Fruit fly (Drosophila melanogaster) whole organism, embryonic: ENCODE results near the gene CG44362.

Source experiments
- Asciz ChIP-seq: fragments of 200-800 bp; sonication (Bioruptor generic); optimal IDR thresholded peaks from 2 replicates; lab custom pipeline; 2017; ENCODE audit warnings: missing biosample characterization, mild to moderate bottlenecking, missing genetic modification characterization, missing genetic modification reagents
- B-H1 ChIP-seq: fragments of 200-800 bp; sonication (Bioruptor generic); IDR thresholded peaks from 3 replicates; pipeline ENCODE4 v1.3.6; 2022; ENCODE audit warnings: missing biosample characterization, missing genetic modification characterization
- Bdp1 ChIP-seq: fragments of 200-800 bp; sonication (Bioruptor generic); optimal IDR thresholded peaks from 3 replicates; lab custom pipeline; 2016; ENCODE audit warnings: missing biosample characterization, missing genetic modification characterization
- Blimp-1 ChIP-seq: fragments of 200-800 bp; sonication (Bioruptor generic); optimal IDR thresholded peaks from 3 replicates; lab custom pipeline; 2018; ENCODE audit warnings: missing biosample characterization, missing genetic modification characterization, mild to moderate bottlenecking, moderate library complexity, missing genetic modification reagents
- CG10543 ChIP-seq: fragments of 200-800 bp; sonication (Bioruptor generic); optimal IDR thresholded peaks from 3 replicates; lab custom pipeline; 2017; ENCODE audit warnings: missing biosample characterization, mild to moderate bottlenecking, missing genetic modification characterization, moderate library complexity
- CG11093 ChIP-seq: fragments of 200-800 bp; sonication (Bioruptor generic); IDR thresholded peaks from 3 replicates; pipeline ENCODE4 v1.3.6; 2022; ENCODE audit warnings: missing biosample characterization, missing genetic modification characterization
- CG11504 ChIP-seq: fragments of 200-800 bp; sonication (Bioruptor generic); optimal IDR thresholded peaks from 3 replicates; lab custom pipeline; 2019; ENCODE audit warnings: missing biosample characterization, mild to moderate bottlenecking, missing genetic modification characterization, moderate library complexity
- CG12299 ChIP-seq: fragments of 200-800 bp; sonication (Bioruptor generic); optimal IDR thresholded peaks from 2 replicates; lab custom pipeline; 2018; ENCODE audit warnings: missing biosample characterization, mild to moderate bottlenecking, missing genetic modification characterization
- CG12391 ChIP-seq: fragments of 200-800 bp; sonication (Bioruptor generic); optimal IDR thresholded peaks from 3 replicates; lab custom pipeline; 2018; ENCODE audit warnings: missing biosample characterization, mild to moderate bottlenecking, missing genetic modification characterization, moderate library complexity
- CG12769 ChIP-seq: fragments of 200-800 bp; sonication (Bioruptor generic); optimal IDR thresholded peaks from 2 replicates; lab custom pipeline; 2019; ENCODE audit warnings: missing biosample characterization, mild to moderate bottlenecking, missing genetic modification characterization, moderate library complexity
- CG15269 ChIP-seq: fragments of 200-800 bp; sonication (Bioruptor generic); optimal IDR thresholded peaks from 2 replicates; lab custom pipeline; 2018; ENCODE audit warnings: missing biosample characterization, mild to moderate bottlenecking, missing genetic modification characterization, moderate library complexity
- CG15696 ChIP-seq: fragments of 200-800 bp; sonication (Bioruptor generic); optimal IDR thresholded peaks from 2 replicates; lab custom pipeline; 2019; ENCODE audit warnings: missing biosample characterization, mild to moderate bottlenecking, missing genetic modification characterization, moderate library complexity
- CG18599 ChIP-seq: fragments of 200-800 bp; sonication (Bioruptor generic); optimal IDR thresholded peaks from 3 replicates; lab custom pipeline; 2017; ENCODE audit warnings: missing biosample characterization, missing genetic modification characterization, mild to moderate bottlenecking, moderate library complexity, missing genetic modification reagents
- CG2199 ChIP-seq: fragments of 200-800 bp; sonication (Bioruptor generic); IDR thresholded peaks from 3 replicates; pipeline ENCODE4 v1.3.6; 2022; ENCODE audit warnings: missing biosample characterization, missing genetic modification characterization
- CG2678 ChIP-seq: fragments of 200-800 bp; sonication (Bioruptor generic); optimal IDR thresholded peaks from 3 replicates; lab custom pipeline; 2019; ENCODE audit warnings: missing biosample characterization, mild to moderate bottlenecking, missing genetic modification characterization, moderate library complexity
- CG3838 ChIP-seq: fragments of 200-800 bp; sonication (Bioruptor generic); optimal IDR thresholded peaks from 3 replicates; lab custom pipeline; 2016; ENCODE audit warnings: missing biosample characterization, missing genetic modification characterization
- CG3847 ChIP-seq: fragments of 200-800 bp; sonication (Bioruptor generic); IDR thresholded peaks from 2 replicates; pipeline ENCODE4 v1.3.6; 2022; ENCODE audit warnings: missing biosample characterization, missing genetic modification characterization
- CG4730 ChIP-seq: fragments of 200-800 bp; sonication (Bioruptor generic); IDR thresholded peaks from 2 replicates; pipeline ENCODE4 v1.3.6; 2022; ENCODE audit warnings: missing biosample characterization, missing genetic modification characterization
- CG4854 ChIP-seq: fragments of 200-800 bp; sonication (Bioruptor generic); optimal IDR thresholded peaks from 2 replicates; lab custom pipeline; 2016; ENCODE audit warnings: missing biosample characterization, missing genetic modification characterization, inconsistent platforms
- CG5953 ChIP-seq: fragments of 200-800 bp; sonication (Bioruptor generic); IDR thresholded peaks from 2 replicates; pipeline ENCODE4 v1.3.6; 2022; ENCODE audit warnings: missing biosample characterization, missing genetic modification characterization
- CG7357 ChIP-seq: fragments of 200-800 bp; sonication (Bioruptor generic); IDR thresholded peaks from 3 replicates; pipeline ENCODE4 v1.3.6; 2022; ENCODE audit warnings: missing biosample characterization, missing genetic modification characterization
- CG8281 ChIP-seq: fragments of 200-800 bp; sonication (Bioruptor generic); optimal IDR thresholded peaks from 2 replicates; lab custom pipeline; 2018; ENCODE audit warnings: missing biosample characterization, mild to moderate bottlenecking, missing genetic modification characterization, moderate library complexity
- CG8290 ChIP-seq, 3 experiments: fragments of 200-800 bp; sonication (Bioruptor generic); optimal IDR thresholded peaks; 2 replicates each; lab custom pipeline; 2016 to 2019; ENCODE audit warnings: missing biosample characterization in 3 of 3, missing genetic modification characterization in 3 of 3, mild to moderate bottlenecking in 2 of 3, moderate library complexity in 1 of 3
- CG9727 ChIP-seq: fragments of 200-800 bp; sonication (Bioruptor generic); optimal IDR thresholded peaks from 3 replicates; lab custom pipeline; 2017; ENCODE audit warnings: missing biosample characterization, mild to moderate bottlenecking, missing genetic modification characterization
- D19B ChIP-seq: fragments of 200-800 bp; sonication (Bioruptor generic); optimal IDR thresholded peaks from 2 replicates; lab custom pipeline; 2017; ENCODE audit warnings: missing biosample characterization, mild to moderate bottlenecking, missing genetic modification characterization
- Deaf1 ChIP-seq: fragments of 200-800 bp; optimal IDR thresholded peaks from 3 replicates; lab custom pipeline; 2019; ENCODE audit warnings: missing biosample characterization, mild to moderate bottlenecking, missing genetic modification characterization, moderate library complexity
- HHEX ChIP-seq: fragments of 200-800 bp; sonication (Bioruptor generic); optimal IDR thresholded peaks from 3 replicates; lab custom pipeline; 2017; ENCODE audit warnings: missing biosample characterization, mild to moderate bottlenecking, missing genetic modification characterization, missing genetic modification reagents
- Hey ChIP-seq: fragments of 200-800 bp; sonication (Bioruptor generic); optimal IDR thresholded peaks from 3 replicates; lab custom pipeline; 2018; ENCODE audit warnings: missing biosample characterization, mild to moderate bottlenecking, missing genetic modification characterization
- Hmr ChIP-seq: fragments of 200-800 bp; sonication (Bioruptor generic); optimal IDR thresholded peaks from 3 replicates; lab custom pipeline; 2017; ENCODE audit warnings: mild to moderate bottlenecking, missing biosample characterization, missing genetic modification reagents, missing genetic modification characterization
- Med ChIP-seq: fragments of 200-800 bp; sonication (Bioruptor generic); peaks from one replicate; lab custom pipeline; 2016; ENCODE audit warnings: missing biosample characterization, missing genetic modification characterization, mild to moderate bottlenecking, inconsistent platforms, moderate library complexity
- Myb ChIP-seq: fragments of 200-800 bp; sonication (Bioruptor generic); optimal IDR thresholded peaks from 2 replicates; lab custom pipeline; 2016; ENCODE audit warnings: missing biosample characterization, missing genetic modification characterization
- Nf-YB ChIP-seq: fragments of 200-800 bp; sonication (Bioruptor generic); optimal IDR thresholded peaks from 3 replicates; lab custom pipeline; 2019; ENCODE audit warnings: missing biosample characterization, mild to moderate bottlenecking, missing genetic modification characterization, moderate library complexity
- Pdp1 ChIP-seq, 2 experiments: fragments of 200-800 bp; sonication (Bioruptor generic); optimal IDR thresholded peaks; 3 replicates each; lab custom pipeline; 2016; ENCODE audit warnings: missing biosample characterization in 2 of 2, missing genetic modification characterization in 2 of 2, mild to moderate bottlenecking in 1 of 2, moderate library complexity in 1 of 2
- Rfx ChIP-seq: fragments of 200-800 bp; sonication (Bioruptor generic); IDR thresholded peaks from 2 replicates; pipeline ENCODE4 v1.3.6; 2022; ENCODE audit warnings: missing biosample characterization, missing genetic modification characterization
- Vsx1 ChIP-seq: fragments of 200-800 bp; sonication (Bioruptor generic); optimal IDR thresholded peaks from 2 replicates; lab custom pipeline; 2017; ENCODE audit warnings: missing biosample characterization, mild to moderate bottlenecking, missing genetic modification characterization, missing genetic modification reagents
- cg ChIP-seq: fragments of 200-800 bp; sonication (Bioruptor generic); optimal IDR thresholded peaks from 3 replicates; lab custom pipeline; 2019; ENCODE audit warnings: missing biosample characterization, mild to moderate bottlenecking, missing genetic modification characterization, moderate library complexity
- chinmo ChIP-seq: fragments of 200-800 bp; sonication (Bioruptor generic); IDR thresholded peaks from 4 replicates; pipeline ENCODE4 v1.3.6; 2022; ENCODE audit warnings: missing biosample characterization, missing genetic modification characterization; ENCODE audit not compliant: partially characterized antibody
- disco-r ChIP-seq: fragments of 200-800 bp; sonication (Bioruptor generic); optimal IDR thresholded peaks from 2 replicates; lab custom pipeline; 2016; ENCODE audit warnings: missing biosample characterization, missing genetic modification characterization
- fu2 ChIP-seq: fragments of 200-800 bp; sonication (Bioruptor generic); optimal IDR thresholded peaks from 2 replicates; lab custom pipeline; 2016; ENCODE audit warnings: missing biosample characterization, missing genetic modification characterization
- gcm ChIP-seq: fragments of 200-800 bp; sonication (Bioruptor generic); optimal IDR thresholded peaks from 2 replicates; lab custom pipeline; 2019; ENCODE audit warnings: missing biosample characterization, mild to moderate bottlenecking, missing genetic modification characterization, moderate library complexity
- grn ChIP-seq: fragments of 200-800 bp; sonication (Bioruptor generic); optimal IDR thresholded peaks from 3 replicates; lab custom pipeline; 2017; ENCODE audit warnings: missing biosample characterization, missing genetic modification characterization
- pnt ChIP-seq: fragments of 200-800 bp; sonication (Bioruptor generic); optimal IDR thresholded peaks from 3 replicates; lab custom pipeline; 2016; ENCODE audit warnings: missing biosample characterization, missing genetic modification characterization
- sd ChIP-seq: fragments of 200-800 bp; sonication (Bioruptor generic); optimal IDR thresholded peaks from 3 replicates; lab custom pipeline; 2018; ENCODE audit warnings: missing biosample characterization, mild to moderate bottlenecking, missing genetic modification characterization, moderate library complexity
- sens ChIP-seq: fragments of 200-800 bp; sonication (Bioruptor generic); peaks from one replicate; lab custom pipeline; 2016; ENCODE audit warnings: missing biosample characterization, missing genetic modification characterization
- slp2 ChIP-seq: fragments of 200-800 bp; sonication (Bioruptor generic); optimal IDR thresholded peaks from 2 replicates; lab custom pipeline; 2016; ENCODE audit warnings: missing biosample characterization, missing genetic modification characterization
- so ChIP-seq: fragments of 200-800 bp; sonication (Bioruptor generic); IDR thresholded peaks from 3 replicates; pipeline ENCODE4 v1.3.6; 2022; ENCODE audit warnings: missing biosample characterization, missing genetic modification characterization
- sug ChIP-seq: fragments of 200-800 bp; optimal IDR thresholded peaks from 2 replicates; lab custom pipeline; 2019; ENCODE audit warnings: missing biosample characterization, mild to moderate bottlenecking, missing genetic modification characterization, moderate library complexity
- tx ChIP-seq: fragments of 200-800 bp; sonication (Bioruptor generic); optimal IDR thresholded peaks from 2 replicates; lab custom pipeline; 2016; ENCODE audit warnings: missing biosample characterization, missing genetic modification characterization
- vfl ChIP-seq: fragments of 200-800 bp; sonication (Bioruptor generic); optimal IDR thresholded peaks from 2 replicates; lab custom pipeline; 2016; ENCODE audit warnings: missing biosample characterization, missing genetic modification characterization
- wor ChIP-seq: fragments of 200-800 bp; sonication (Bioruptor generic); IDR thresholded peaks from 2 replicates; pipeline ENCODE4 v1.3.6; 2022; ENCODE audit warnings: missing biosample characterization, missing genetic modification characterization

The CG44362 gene

DNA sequence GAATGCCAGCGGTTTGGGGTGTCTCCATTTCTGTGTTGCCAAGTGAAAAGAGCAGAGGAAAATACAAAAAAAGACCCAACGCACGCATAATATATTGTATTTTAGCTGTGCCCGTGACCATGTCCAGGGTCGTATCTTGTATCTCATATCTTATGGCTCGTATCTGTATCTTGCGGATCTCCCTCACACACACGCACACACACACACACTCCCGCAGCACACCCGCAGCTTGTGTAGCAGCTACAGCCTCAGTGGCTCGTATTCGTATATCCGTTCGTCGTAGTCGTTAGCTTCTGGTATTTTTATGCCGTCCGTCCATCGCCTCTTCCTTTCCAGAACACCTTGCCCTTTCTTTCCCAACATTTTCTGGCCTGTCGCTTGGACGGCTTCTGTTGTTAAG, 13.1 kb upstream of the CG44362 start (continued):
- peak; percentile 75 for TF ChIP-seq cg (GFP tag; lab: Kevin White, UChicago)
- no peak for TF ChIP-seq CG5953 (GFP tag; lab: Robert Waterston, UW)
- TF ChIP-seq Bdp1 (GFP tag; lab: Kevin White, UChicago) = no peak
- peak; percentile 1 for TF ChIP-seq sug (tag; lab: Kevin White, UChicago)
- TF ChIP-seq HHEX (GFP tag; lab: Kevin White, UChicago) = peak; percentile 8
- no peak for TF ChIP-seq vfl
- TF ChIP-seq CG2199 (GFP tag; lab: Robert Waterston, UW) = peak; percentile 66; the same call in 2 of the 3 replicates
- peak; percentile 83 for TF ChIP-seq so (GFP tag; lab: Robert Waterston, UW)
- TF ChIP-seq pnt (GFP tag; lab: Kevin White, UChicago) = no peak
- peak; percentile 33 for TF ChIP-seq CG9727
- TF ChIP-seq Blimp-1 (GFP tag; lab: Kevin White, UChicago) = peak; percentile 2
- TF ChIP-seq D19B (GFP tag; lab: Kevin White, UChicago) = no peak
- TF ChIP-seq Nf-YB (GFP tag; lab: Kevin White, UChicago) = no peak
- TF ChIP-seq Vsx1 (GFP tag; lab: Kevin White, UChicago) = no peak
- TF ChIP-seq Hmr (GFP tag; lab: Kevin White, UChicago) = peak; percentile 17
- peak; percentile 76 for TF ChIP-seq sd (tag; lab: Kevin White, UChicago)
- no peak for TF ChIP-seq CG8281
- peak; percentile 70 for TF ChIP-seq Med (GFP tag; lab: Kevin White, UChicago)
- TF ChIP-seq slp2 (GFP tag; lab: Kevin White, UChicago) = no peak
- TF ChIP-seq CG15269 = peak; percentile 15
- no peak for TF ChIP-seq CG12299
- no peak for TF ChIP-seq B-H1 (GFP tag; lab: Robert Waterston, UW)
- no peak for TF ChIP-seq CG12391
- TF ChIP-seq CG11504 (tag; lab: Kevin White, UChicago) = peak; percentile 19
- TF ChIP-seq gcm (GFP tag; lab: Kevin White, UChicago) = peak; percentile 69
- TF ChIP-seq CG3847 (GFP tag; lab: Robert Waterston, UW) = 0 out of 2 replicates have a peak, but pooled peaks have one; percentile 5
- no peak for TF ChIP-seq CG4854 (GFP tag; lab: Kevin White, UChicago)
- no peak for TF ChIP-seq CG4730 (GFP tag; lab: Robert Waterston, UW)
- no peak for TF ChIP-seq Rfx (GFP tag; lab: Robert Waterston, UW)
- TF ChIP-seq CG10543 (GFP tag; lab: Kevin White, UChicago) = peak; percentile 45
- peak; percentile 2 for TF ChIP-seq CG2678 (tag; lab: Kevin White, UChicago)
- TF ChIP-seq CG15696 (tag; lab: Kevin White, UChicago) = no peak
- no peak for TF ChIP-seq disco-r
- TF ChIP-seq CG12769 (tag; lab: Kevin White, UChicago) = peak; percentile 61
- no peak for TF ChIP-seq CG3838 (GFP tag; lab: Kevin White, UChicago)
- peak; percentile 27 for TF ChIP-seq Deaf1 (tag; lab: Kevin White, UChicago)
- TF ChIP-seq sens (GFP tag; lab: Kevin White, UChicago) = no peak
- TF ChIP-seq grn (GFP tag; lab: Kevin White, UChicago) = peak; percentile 99
- peak; percentile 11 for TF ChIP-seq Hey (tag; lab: Kevin White, UChicago)
- no peak for TF ChIP-seq CG8290 (GFP tag; optimal IDR thresholded peaks at IDR 0.05; lab: Kevin White, UChicago)
- TF ChIP-seq CG8290 (tag; optimal IDR thresholded peaks at IDR 0.05; lab: Kevin White, UChicago) = peak in 1 of 2 experiments; percentile 42
- TF ChIP-seq CG11093 (GFP tag; lab: Robert Waterston, UW) = no peak
- no peak for TF ChIP-seq Pdp1 (GFP tag; optimal IDR thresholded peaks at IDR 0.05; lab: Kevin White, UChicago)
- no peak for TF ChIP-seq fu2
- no peak for TF ChIP-seq Myb (GFP tag; lab: Kevin White, UChicago)
- no peak for TF ChIP-seq tx (GFP tag; lab: Kevin White, UChicago)
- TF ChIP-seq CG7357 (GFP tag; lab: Robert Waterston, UW) = no peak
- 0 out of 4 replicates have a peak, but pooled peaks have one; percentile 51 for TF ChIP-seq chinmo
- no peak for TF ChIP-seq wor (GFP tag; lab: Robert Waterston, UW)
- TF ChIP-seq Asciz (GFP tag; lab: Kevin White, UChicago) = no peak
- peak; percentile 9 for TF ChIP-seq CG18599
